Worm (Caenorhabditis elegans) whole organism, young adult: ENCODE results near the gene nstp-10.

Source experiments
- B0261.1 ChIP-seq: sonication (generic microtip); optimal IDR thresholded peaks from 2 replicates; lab custom pipeline; 2016; ENCODE audit warnings: mild to moderate bottlenecking, missing genetic modification characterization, moderate library complexity, missing compliant biosample characterization
- F10E7.11 ChIP-seq: sonication (generic microtip); optimal IDR thresholded peaks from 2 replicates; lab custom pipeline; 2017; ENCODE audit warnings: mild to moderate bottlenecking, missing genetic modification characterization, moderate library complexity, missing compliant biosample characterization
- F22D6.2 ChIP-seq: sonication (generic microtip); optimal IDR thresholded peaks from 2 replicates; lab custom pipeline; 2016; ENCODE audit warnings: mild to moderate bottlenecking, missing genetic modification characterization, missing compliant biosample characterization
- F23B12.7 ChIP-seq: sonication (generic microtip); optimal IDR thresholded peaks from 2 replicates; lab custom pipeline; 2017; ENCODE audit warnings: missing genetic modification characterization, mild to moderate bottlenecking, missing compliant biosample characterization, antibody characterized with exemption, moderate library complexity; ENCODE audit not compliant: insufficient read depth
- F49E8.2 ChIP-seq: sonication (generic microtip); optimal IDR thresholded peaks from 3 replicates; lab custom pipeline; 2017; ENCODE audit warnings: missing genetic modification characterization, mild to moderate bottlenecking, missing compliant biosample characterization, antibody characterized with exemption, moderate library complexity; ENCODE audit not compliant: insufficient read depth
- F57A8.1 ChIP-seq: fragments of 200-800 bp; sonication (Bioruptor generic); optimal IDR thresholded peaks from 2 replicates; lab custom pipeline; 2018; ENCODE audit warnings: mild to moderate bottlenecking, missing genetic modification characterization, moderate library complexity, missing compliant biosample characterization
- K11D2.4 ChIP-seq: fragments of 200-800 bp; sonication (Bioruptor generic); IDR thresholded peaks from 2 replicates; pipeline ENCODE4 v1.3.6; 2022; ENCODE audit warnings: missing genetic modification reagents, missing genetic modification characterization, missing compliant biosample characterization
- K12H6.12 ChIP-seq: fragments of 200-800 bp; sonication (Bioruptor generic); optimal IDR thresholded peaks from 2 replicates; lab custom pipeline; 2018; ENCODE audit warnings: mild to moderate bottlenecking, missing genetic modification characterization, missing compliant biosample characterization
- Y79H2A.3 ChIP-seq: fragments of 200-800 bp; sonication (Bioruptor generic); conservative IDR thresholded peaks from 2 replicates; pipeline ENCODE4 v1.3.6; 2022; ENCODE audit warnings: missing genetic modification reagents, missing genetic modification characterization, missing compliant biosample characterization
- Y95B8A.8 ChIP-seq: fragments of 200-800 bp; sonication (Bioruptor generic); IDR thresholded peaks from 2 replicates; pipeline ENCODE4 v1.3.6; 2022; ENCODE audit warnings: missing genetic modification reagents, missing genetic modification characterization, missing compliant biosample characterization
- ZK185.1 ChIP-seq: sonication (generic microtip); optimal IDR thresholded peaks from 2 replicates; lab custom pipeline; 2016; ENCODE audit warnings: mild to moderate bottlenecking, missing genetic modification characterization, missing compliant biosample characterization; ENCODE audit not compliant: poor library complexity, severe bottlenecking
- ama-1 ChIP-seq, 3 experiments: fragments of 150-350 bp in 1 of 3; sonication (generic microtip) in 2 of 3; optimal IDR thresholded peaks; 2 replicates each; lab custom pipeline; 2014 to 2018; ENCODE audit warnings: missing biosample characterization in 2 of 3, missing genetic modification characterization in 2 of 3, missing genetic modification reagents in 2 of 3
- athp-1 ChIP-seq: sonication (generic microtip); optimal IDR thresholded peaks from 2 replicates; lab custom pipeline; 2017; ENCODE audit warnings: mild to moderate bottlenecking, missing genetic modification characterization, missing compliant biosample characterization
- attf-5 ChIP-seq: fragments of 200-800 bp; sonication (Bioruptor generic); optimal IDR thresholded peaks from 2 replicates; lab custom pipeline; 2018; ENCODE audit warnings: mild to moderate bottlenecking, missing genetic modification characterization, missing compliant biosample characterization
- bed-2 ChIP-seq: fragments of 200-800 bp; sonication (Bioruptor generic); IDR thresholded peaks from 2 replicates; pipeline ENCODE4 v1.3.6; 2022; ENCODE audit warnings: missing genetic modification reagents, missing genetic modification characterization, missing compliant biosample characterization
- ccch-3 ChIP-seq: fragments of 200-800 bp; sonication (Bioruptor generic); optimal IDR thresholded peaks from 2 replicates; lab custom pipeline; 2018; ENCODE audit warnings: mild to moderate bottlenecking, missing genetic modification characterization, missing compliant biosample characterization
- die-1 ChIP-seq: sonication (generic microtip); optimal IDR thresholded peaks from 2 replicates; lab custom pipeline; 2016; ENCODE audit warnings: missing genotype, mild to moderate bottlenecking, missing genetic modification characterization, missing compliant biosample characterization
- dox-1 ChIP-seq: fragments of 200-800 bp; sonication (Bioruptor generic); IDR thresholded peaks from 2 replicates; pipeline ENCODE4 v1.3.6; 2022; ENCODE audit warnings: missing genetic modification reagents, missing genetic modification characterization, missing compliant biosample characterization
- egl-18 ChIP-seq: fragments of 200-800 bp; sonication (Bioruptor generic); IDR thresholded peaks from 2 replicates; pipeline ENCODE4 v1.3.6; 2022; ENCODE audit warnings: missing genetic modification reagents, missing genetic modification characterization, missing compliant biosample characterization
- egrh-3 ChIP-seq: fragments of 200-800 bp; sonication (Bioruptor generic); IDR thresholded peaks from 2 replicates; pipeline ENCODE4 v1.3.6; 2022; ENCODE audit warnings: missing genetic modification reagents, missing genetic modification characterization, missing compliant biosample characterization
- ets-4 ChIP-seq: fragments of 200-800 bp; sonication (Bioruptor generic); optimal IDR thresholded peaks from 2 replicates; lab custom pipeline; 2018; ENCODE audit warnings: mild to moderate bottlenecking, missing genetic modification characterization, missing compliant biosample characterization
- fkh-3 ChIP-seq: sonication (generic microtip); optimal IDR thresholded peaks from 2 replicates; lab custom pipeline; 2016; ENCODE audit warnings: mild to moderate bottlenecking, missing genetic modification characterization, missing compliant biosample characterization
- hsf-1 ChIP-seq: fragments of 200-800 bp; sonication (Bioruptor generic); IDR thresholded peaks from 2 replicates; pipeline ENCODE4 v1.3.6; 2022; ENCODE audit warnings: missing genetic modification reagents, missing genetic modification characterization, missing compliant biosample characterization
- lag-1 ChIP-seq: fragments of 200-800 bp; sonication (Bioruptor generic); IDR thresholded peaks from 2 replicates; pipeline ENCODE4 v1.3.6; 2022; ENCODE audit warnings: missing genetic modification reagents, missing genetic modification characterization, missing compliant biosample characterization
- lin-35 ChIP-seq, 3 experiments: fragments of 150-350 bp in 2 of 3; sonication (generic microtip) in 1 of 3; optimal IDR thresholded peaks; 2 replicates each; lab custom pipeline; 2014 to 2018; ENCODE audit warnings: missing biosample characterization in 3 of 3, missing genetic modification characterization in 3 of 3, missing genetic modification reagents in 3 of 3
- lin-40 ChIP-seq: sonication (generic microtip); optimal IDR thresholded peaks from 2 replicates; lab custom pipeline; 2016; ENCODE audit warnings: missing genetic modification characterization, mild to moderate bottlenecking, missing compliant biosample characterization, missing genotype, missing genetic modification reagents
- madf-10 ChIP-seq: sonication (generic microtip); optimal IDR thresholded peaks from 2 replicates; lab custom pipeline; 2016; ENCODE audit warnings: mild to moderate bottlenecking, missing genetic modification characterization, missing compliant biosample characterization
- madf-6 ChIP-seq: fragments of 200-800 bp; sonication (Bioruptor generic); IDR thresholded peaks from 2 replicates; pipeline ENCODE4 v1.3.6; 2022; ENCODE audit warnings: missing genetic modification reagents, missing genetic modification characterization, missing compliant biosample characterization
- mcd-1 ChIP-seq: fragments of 200-800 bp; sonication (Bioruptor generic); IDR thresholded peaks from 2 replicates; pipeline ENCODE4 v1.3.6; 2022; ENCODE audit warnings: missing genetic modification reagents, missing genetic modification characterization, missing compliant biosample characterization
- mel-28 ChIP-seq: sonication (generic microtip); optimal IDR thresholded peaks from 2 replicates; lab custom pipeline; 2016; ENCODE audit warnings: borderline replicate concordance, mild to moderate bottlenecking, missing genetic modification characterization, missing compliant biosample characterization
- nfya-1 ChIP-seq: sonication (generic microtip); optimal IDR thresholded peaks from 2 replicates; lab custom pipeline; 2017; ENCODE audit warnings: antibody characterized with exemption, missing compliant biosample characterization, missing genetic modification characterization, borderline replicate concordance; ENCODE audit not compliant: insufficient read depth
- nfya-2 ChIP-seq: fragments of 200-800 bp; sonication (Bioruptor generic); IDR thresholded peaks from 2 replicates; pipeline ENCODE4 v1.3.6; 2022; ENCODE audit warnings: missing genetic modification reagents, missing genetic modification characterization, missing compliant biosample characterization
- nhr-120 ChIP-seq: fragments of 200-800 bp; sonication (Bioruptor generic); IDR thresholded peaks from 2 replicates; pipeline ENCODE4 v1.3.6; 2022; ENCODE audit warnings: missing genetic modification characterization, missing compliant biosample characterization
- nhr-179 ChIP-seq: sonication (generic microtip); optimal IDR thresholded peaks from 2 replicates; lab custom pipeline; 2016; ENCODE audit warnings: mild to moderate bottlenecking, missing genetic modification characterization, missing compliant biosample characterization
- repo-1 ChIP-seq: sonication (generic microtip); optimal IDR thresholded peaks from 2 replicates; lab custom pipeline; 2017; ENCODE audit warnings: mild to moderate bottlenecking, missing genetic modification characterization, missing compliant biosample characterization
- tbp1 ChIP-seq: fragments of 200-800 bp; sonication (Bioruptor generic); optimal IDR thresholded peaks from 2 replicates; lab custom pipeline; 2018; ENCODE audit warnings: mild to moderate bottlenecking, missing genetic modification characterization, missing compliant biosample characterization
- zfh-2 ChIP-seq: fragments of 200-800 bp; sonication (Bioruptor generic); conservative IDR thresholded peaks from 2 replicates; pipeline ENCODE4 v1.3.6; 2022; ENCODE audit warnings: missing genetic modification reagents, missing genetic modification characterization, missing compliant biosample characterization
- ztf-25 ChIP-seq: fragments of 200-800 bp; sonication (Bioruptor generic); IDR thresholded peaks from 2 replicates; pipeline ENCODE4 v1.3.6; 2022; ENCODE audit warnings: missing genetic modification reagents, missing genetic modification characterization, missing compliant biosample characterization

The nstp-10 gene

ce11 chrV:9561624-9562179 is 12.1 kb upstream of the nstp-10 start, which contains the start of gene rgef-1 (continued):
- TF ChIP-seq lin-40 (tag; lab: Kevin White, UChicago) (peak; percentile 39), ZK185.1 (tag; lab: Kevin White, UChicago) (no peak), madf-10 (tag; lab: Kevin White, UChicago) (no peak), fkh-3 (tag; lab: Kevin White, UChicago) (no peak), athp-1 (tag; lab: Kevin White, UChicago) (no peak), egrh-3 (GFP tag; lab: Robert Waterston, UW) (no peak), F49E8.2 (tag; lab: Kevin White, UChicago) (no peak), F57A8.1 (GFP tag; lab: Kevin White, UChicago) (no peak), ets-4 (GFP tag; lab: Kevin White, UChicago) (no peak), ama-1 (optimal IDR thresholded peaks at IDR 0.05; lab: Kevin White, UChicago) (no peak), ama-1 (GFP tag; optimal IDR thresholded peaks at IDR 0.05; lab: Kevin White, UChicago) (no peak), nfya-2 (GFP tag; lab: Robert Waterston, UW) (no peak), zfh-2 (GFP tag; lab: Robert Waterston, UW) (peak; percentile 91), nhr-120 (GFP tag; lab: Robert Waterston, UW) (no peak), madf-6 (no peak), tbp1 (GFP tag; lab: Kevin White, UChicago) (no peak), lag-1 (GFP tag; lab: Robert Waterston, UW) (no peak), Y95B8A.8 (no peak), nfya-1 (no peak), nhr-179 (tag; lab: Kevin White, UChicago) (no peak), dox-1 (GFP tag; lab: Robert Waterston, UW) (no peak), mcd-1 (GFP tag; lab: Robert Waterston, UW) (peak; percentile 30; the same call in 1 of the 2 replicates), F23B12.7 (tag; lab: Kevin White, UChicago) (no peak), K12H6.12 (tag; lab: Kevin White, UChicago) (peak; percentile 71), Y79H2A.3 (GFP tag; lab: Robert Waterston, UW) (no peak), ztf-25 (GFP tag; lab: Robert Waterston, UW) (no peak), bed-2 (GFP tag; lab: Robert Waterston, UW) (no peak), K11D2.4 (0 out of 2 replicates have a peak, but pooled peaks have one; percentile 19), egl-18 (GFP tag; lab: Robert Waterston, UW) (no peak), attf-5 (GFP tag; lab: Kevin White, UChicago) (no peak), ccch-3 (GFP tag; lab: Kevin White, UChicago) (no peak), B0261.1 (no peak), lin-35 (GFP tag; optimal IDR thresholded peaks at IDR 0.05; lab: Kevin White, UChicago) (peak in 1 of 3 experiments; percentile 16), mel-28 (tag; lab: Kevin White, UChicago) (no peak), die-1 (tag; lab: Kevin White, UChicago) (no peak), hsf-1 (no peak), repo-1 (tag; lab: Kevin White, UChicago) (no peak), F22D6.2 (tag; lab: Kevin White, UChicago) (no peak), F10E7.11 (tag; lab: Kevin White, UChicago) (no peak)
